Fruit fly (Drosophila melanogaster) whole organism, embryonic: ENCODE results near the gene VhaAC45RP.

Source experiments
- Aef1 ChIP-seq: fragments of 200-800 bp; sonication (Bioruptor generic); IDR thresholded peaks from 3 replicates; pipeline ENCODE4 v1.3.6; 2022; ENCODE audit warnings: missing biosample characterization, missing genetic modification characterization
- Blimp-1 ChIP-seq: fragments of 200-800 bp; sonication (Bioruptor generic); optimal IDR thresholded peaks from 3 replicates; lab custom pipeline; 2018; ENCODE audit warnings: missing biosample characterization, missing genetic modification characterization, mild to moderate bottlenecking, moderate library complexity, missing genetic modification reagents
- CG10321 ChIP-seq: fragments of 200-800 bp; sonication (Bioruptor generic); IDR thresholded peaks from 2 replicates; pipeline ENCODE4 v1.3.6; 2022; ENCODE audit warnings: missing biosample characterization, missing genetic modification characterization
- CG10431 ChIP-seq: fragments of 200-800 bp; sonication (Bioruptor generic); optimal IDR thresholded peaks from 3 replicates; lab custom pipeline; 2018; ENCODE audit warnings: missing biosample characterization, mild to moderate bottlenecking, missing genetic modification characterization
- CG10462 ChIP-seq: fragments of 200-800 bp; sonication (Bioruptor generic); optimal IDR thresholded peaks from 2 replicates; lab custom pipeline; 2016; ENCODE audit warnings: missing biosample characterization, missing genetic modification characterization
- CG10543 ChIP-seq: fragments of 200-800 bp; sonication (Bioruptor generic); optimal IDR thresholded peaks from 3 replicates; lab custom pipeline; 2017; ENCODE audit warnings: missing biosample characterization, mild to moderate bottlenecking, missing genetic modification characterization, moderate library complexity
- CG11398 ChIP-seq: fragments of 200-800 bp; sonication (Bioruptor generic); optimal IDR thresholded peaks from 2 replicates; lab custom pipeline; 2016; ENCODE audit warnings: missing biosample characterization, missing genetic modification characterization
- CG11456 ChIP-seq: fragments of 200-800 bp; sonication (Bioruptor generic); IDR thresholded peaks from 3 replicates; pipeline ENCODE4 v1.3.6; 2022; ENCODE audit warnings: missing biosample characterization, missing genetic modification characterization
- CG12391 ChIP-seq: fragments of 200-800 bp; sonication (Bioruptor generic); optimal IDR thresholded peaks from 3 replicates; lab custom pipeline; 2018; ENCODE audit warnings: missing biosample characterization, mild to moderate bottlenecking, missing genetic modification characterization, moderate library complexity
- CG12659 ChIP-seq: fragments of 200-800 bp; sonication (Bioruptor generic); optimal IDR thresholded peaks from 3 replicates; lab custom pipeline; 2017; ENCODE audit warnings: mild to moderate bottlenecking, missing biosample characterization, missing genetic modification reagents, missing genetic modification characterization
- CG15269 ChIP-seq: fragments of 200-800 bp; sonication (Bioruptor generic); optimal IDR thresholded peaks from 2 replicates; lab custom pipeline; 2018; ENCODE audit warnings: missing biosample characterization, mild to moderate bottlenecking, missing genetic modification characterization, moderate library complexity
- CG1529 ChIP-seq: fragments of 200-800 bp; sonication (Bioruptor generic); optimal IDR thresholded peaks from 3 replicates; lab custom pipeline; 2018; ENCODE audit warnings: missing biosample characterization, missing genetic modification characterization
- CG1602 ChIP-seq: fragments of 200-800 bp; sonication (Bioruptor generic); optimal IDR thresholded peaks from 3 replicates; lab custom pipeline; 2016; ENCODE audit warnings: missing biosample characterization, missing genetic modification characterization
- CG17385 ChIP-seq: fragments of 200-800 bp; sonication (Bioruptor generic); optimal IDR thresholded peaks from 3 replicates; lab custom pipeline; 2018; ENCODE audit warnings: missing biosample characterization, mild to moderate bottlenecking, missing genetic modification characterization
- CG30020 ChIP-seq: fragments of 200-800 bp; optimal IDR thresholded peaks from 2 replicates; lab custom pipeline; 2019; ENCODE audit warnings: missing biosample characterization, mild to moderate bottlenecking, missing genetic modification characterization, moderate library complexity
- CG30403 ChIP-seq: fragments of 200-800 bp; sonication (Bioruptor generic); optimal IDR thresholded peaks from 3 replicates; lab custom pipeline; 2016; ENCODE audit warnings: missing biosample characterization, missing genetic modification characterization
- CG30431 ChIP-seq: fragments of 200-800 bp; sonication (Bioruptor generic); optimal IDR thresholded peaks from 2 replicates; lab custom pipeline; 2017; ENCODE audit warnings: missing biosample characterization, missing genetic modification characterization
- CG4424 ChIP-seq: fragments of 200-800 bp; sonication (Bioruptor generic); optimal IDR thresholded peaks from 3 replicates; lab custom pipeline; 2016; ENCODE audit warnings: missing biosample characterization, missing genetic modification characterization
- CG8290 ChIP-seq, 3 experiments: fragments of 200-800 bp; sonication (Bioruptor generic); optimal IDR thresholded peaks; 2 replicates each; lab custom pipeline; 2016 to 2019; ENCODE audit warnings: missing biosample characterization in 3 of 3, missing genetic modification characterization in 3 of 3, mild to moderate bottlenecking in 2 of 3, moderate library complexity in 1 of 3
- CG9215 ChIP-seq: fragments of 200-800 bp; sonication (Bioruptor generic); IDR thresholded peaks from 2 replicates; pipeline ENCODE4 v1.3.6; 2022; ENCODE audit warnings: missing biosample characterization, missing genetic modification characterization
- CHES-1-like ChIP-seq: fragments of 200-800 bp; sonication (Bioruptor generic); optimal IDR thresholded peaks from 2 replicates; lab custom pipeline; 2016; ENCODE audit warnings: missing biosample characterization, missing genetic modification characterization
- Chrac-16 ChIP-seq: fragments of 200-800 bp; sonication (Bioruptor generic); optimal IDR thresholded peaks from 3 replicates; lab custom pipeline; 2016; ENCODE audit warnings: missing biosample characterization, missing genetic modification characterization
- D19B ChIP-seq: fragments of 200-800 bp; sonication (Bioruptor generic); optimal IDR thresholded peaks from 2 replicates; lab custom pipeline; 2017; ENCODE audit warnings: missing biosample characterization, mild to moderate bottlenecking, missing genetic modification characterization
- Dad ChIP-seq: fragments of 200-800 bp; sonication (Bioruptor generic); optimal IDR thresholded peaks from 3 replicates; lab custom pipeline; 2016; ENCODE audit warnings: missing biosample characterization, missing genetic modification characterization
- Dip2 ChIP-seq: fragments of 200-800 bp; sonication (Bioruptor generic); IDR thresholded peaks from 2 replicates; pipeline ENCODE4 v1.3.6; 2022; ENCODE audit warnings: missing biosample characterization, missing genetic modification characterization
- E2f1 ChIP-seq: fragments of 200-800 bp; sonication (Bioruptor generic); IDR thresholded peaks from 2 replicates; pipeline ENCODE4 v1.3.6; 2022; ENCODE audit warnings: missing biosample characterization, missing genetic modification characterization
- HmgZ ChIP-seq: fragments of 200-800 bp; sonication (Bioruptor generic); optimal IDR thresholded peaks from 2 replicates; lab custom pipeline; 2018; ENCODE audit warnings: missing biosample characterization, mild to moderate bottlenecking, missing genetic modification characterization
- Hr3 ChIP-seq: fragments of 200-800 bp; sonication (Bioruptor generic); optimal IDR thresholded peaks from 3 replicates; lab custom pipeline; 2016; ENCODE audit warnings: missing biosample characterization, missing genetic modification characterization
- MESR4 ChIP-seq: fragments of 200-800 bp; sonication (Bioruptor generic); optimal IDR thresholded peaks from 2 replicates; lab custom pipeline; 2018; ENCODE audit warnings: missing biosample characterization, mild to moderate bottlenecking, missing genetic modification characterization, moderate library complexity
- Mrtf ChIP-seq: fragments of 200-800 bp; sonication (Bioruptor generic); IDR thresholded peaks from 3 replicates; pipeline ENCODE4 v1.3.6; 2022; ENCODE audit warnings: missing biosample characterization, missing genetic modification characterization
- NC2β ChIP-seq: fragments of 200-800 bp; sonication (Bioruptor generic); optimal IDR thresholded peaks from 2 replicates; lab custom pipeline; 2016; ENCODE audit warnings: missing biosample characterization, missing genetic modification characterization
- Nf-YA ChIP-seq: fragments of 200-800 bp; sonication (Bioruptor generic); IDR thresholded peaks from 2 replicates; pipeline ENCODE4 v1.3.6; 2022; ENCODE audit warnings: missing biosample characterization, missing genetic modification characterization
- Oli ChIP-seq: fragments of 200-800 bp; sonication (Bioruptor generic); optimal IDR thresholded peaks from 2 replicates; lab custom pipeline; 2018; ENCODE audit warnings: missing biosample characterization, mild to moderate bottlenecking, missing genetic modification characterization, moderate library complexity
- Ptx1 ChIP-seq: fragments of 200-800 bp; sonication (Bioruptor generic); IDR thresholded peaks from 2 replicates; pipeline ENCODE4 v1.3.6; 2022; ENCODE audit warnings: missing biosample characterization, missing genetic modification characterization
- aop ChIP-seq: fragments of 200-800 bp; sonication (Bioruptor generic); IDR thresholded peaks from 2 replicates; pipeline ENCODE4 v1.3.6; 2022; ENCODE audit warnings: missing biosample characterization, missing genetic modification characterization
- chn ChIP-seq: fragments of 200-800 bp; sonication (Bioruptor generic); optimal IDR thresholded peaks from 2 replicates; lab custom pipeline; 2016; ENCODE audit warnings: missing biosample characterization, missing genetic modification characterization
- ci ChIP-seq: fragments of 200-800 bp; sonication (Bioruptor generic); IDR thresholded peaks from 3 replicates; pipeline ENCODE4 v1.3.6; 2022; ENCODE audit warnings: missing biosample characterization, missing genetic modification characterization
- crc ChIP-seq: fragments of 200-800 bp; sonication (Bioruptor generic); optimal IDR thresholded peaks from 2 replicates; lab custom pipeline; 2016; ENCODE audit warnings: missing biosample characterization, missing genetic modification characterization
- da ChIP-seq: fragments of 200-800 bp; sonication (Bioruptor generic); optimal IDR thresholded peaks from 2 replicates; lab custom pipeline; 2016; ENCODE audit warnings: missing biosample characterization, missing genetic modification characterization
- ems ChIP-seq: fragments of 200-800 bp; sonication (Bioruptor generic); optimal IDR thresholded peaks from 3 replicates; lab custom pipeline; 2016; ENCODE audit warnings: missing biosample characterization, missing genetic modification characterization
- ewg ChIP-seq: fragments of 200-800 bp; sonication (Bioruptor generic); optimal IDR thresholded peaks from 3 replicates; lab custom pipeline; 2017; ENCODE audit warnings: mild to moderate bottlenecking, missing biosample characterization, missing genetic modification reagents, missing genetic modification characterization
- kay ChIP-seq: fragments of 200-800 bp; sonication (Bioruptor generic); optimal IDR thresholded peaks from 2 replicates; lab custom pipeline; 2016; ENCODE audit warnings: missing biosample characterization, missing genetic modification characterization
- lmd ChIP-seq: fragments of 200-800 bp; sonication (Bioruptor generic); IDR thresholded peaks from 2 replicates; pipeline ENCODE4 v1.3.6; 2022; ENCODE audit warnings: missing biosample characterization, missing genetic modification characterization
- lola ChIP-seq, 3 experiments: fragments of >200 bp in 2 of 3; fragments of 200-800 bp in 1 of 3; sonication (Bioruptor generic) in 1 of 3; optimal IDR thresholded peaks; 2 replicates each; lab custom pipeline; 2017 to 2019; ENCODE audit warnings: missing biosample characterization in 3 of 3, missing genetic modification characterization in 3 of 3, mild to moderate bottlenecking in 1 of 3, moderate library complexity in 1 of 3
- nmo ChIP-seq: fragments of 200-800 bp; sonication (Bioruptor generic); optimal IDR thresholded peaks from 2 replicates; lab custom pipeline; 2018; ENCODE audit warnings: missing biosample characterization, mild to moderate bottlenecking, missing genetic modification characterization, moderate library complexity
- sens ChIP-seq: fragments of 200-800 bp; sonication (Bioruptor generic); peaks from one replicate; lab custom pipeline; 2016; ENCODE audit warnings: missing biosample characterization, missing genetic modification characterization
- sens-2 ChIP-seq: fragments of 200-800 bp; sonication (Bioruptor generic); IDR thresholded peaks from 2 replicates; pipeline ENCODE4 v1.3.6; 2022; ENCODE audit warnings: missing biosample characterization, missing genetic modification characterization
- slbo ChIP-seq: fragments of 200-800 bp; sonication (Bioruptor generic); IDR thresholded peaks from 2 replicates; pipeline ENCODE4 v1.3.6; 2022; ENCODE audit warnings: missing biosample characterization, missing genetic modification characterization
- ssp ChIP-seq: fragments of 200-800 bp; sonication (Bioruptor generic); IDR thresholded peaks from 2 replicates; pipeline ENCODE4 v1.3.6; 2022; ENCODE audit warnings: missing biosample characterization, missing genetic modification characterization
- tx ChIP-seq: fragments of 200-800 bp; sonication (Bioruptor generic); optimal IDR thresholded peaks from 2 replicates; lab custom pipeline; 2016; ENCODE audit warnings: missing biosample characterization, missing genetic modification characterization
- wor ChIP-seq: fragments of 200-800 bp; sonication (Bioruptor generic); IDR thresholded peaks from 2 replicates; pipeline ENCODE4 v1.3.6; 2022; ENCODE audit warnings: missing biosample characterization, missing genetic modification characterization

Gene VhaAC45RP

dm6 chr3R:30193826-30194225 is 27.6 kb upstream of the VhaAC45RP start (continued):
- no peak for TF ChIP-seq MESR4 (GFP tag; lab: Kevin White, UChicago)
- TF ChIP-seq Aef1: no peak
- TF ChIP-seq CG10543: no peak
- peak; percentile 48; the same call in 2 of the 3 replicates for TF ChIP-seq ci (GFP tag; lab: Robert Waterston, UW)
- no peak for TF ChIP-seq tx (GFP tag; lab: Kevin White, UChicago)
- TF ChIP-seq Nf-YA: no peak
- TF ChIP-seq Dip2: no peak
- TF ChIP-seq Dad: no peak
- TF ChIP-seq Mrtf (GFP tag; lab: Robert Waterston, UW): no peak
- TF ChIP-seq NC2β (GFP tag; lab: Kevin White, UChicago): no peak
- TF ChIP-seq sens (GFP tag; lab: Kevin White, UChicago): peak; percentile 55

- peak; percentile 68 for TF ChIP-seq lmd
- peak in 1 of 3 experiments; percentile 33 for TF ChIP-seq lola (GFP tag; optimal IDR thresholded peaks at IDR 0.05; lab: Kevin White, UChicago)
- TF ChIP-seq CG10462: peak; percentile 12
- TF ChIP-seq CG1602: peak; percentile 35
- peak; percentile 37 for TF ChIP-seq CG4424 (GFP tag; lab: Kevin White, UChicago)
- peak; percentile 43; the same call in 1 of the 2 replicates for TF ChIP-seq Ptx1 (GFP tag; lab: Robert Waterston, UW)
- TF ChIP-seq CG30431 (GFP tag; lab: Kevin White, UChicago): peak; percentile 23
- peak; percentile 39 for TF ChIP-seq CG12391 (tag; lab: Kevin White, UChicago)
- 0 out of 2 replicates have a peak, but pooled peaks have one; percentile 17 for TF ChIP-seq wor (GFP tag; lab: Robert Waterston, UW)
- TF ChIP-seq nmo (GFP tag; lab: Kevin White, UChicago): peak; percentile 83
- TF ChIP-seq Chrac-16 (GFP tag; lab: Kevin White, UChicago): peak; percentile 32
- peak; percentile 32 for TF ChIP-seq Hr3
- TF ChIP-seq CG11456: no peak
- no peak for TF ChIP-seq da
- TF ChIP-seq Blimp-1 (GFP tag; lab: Kevin White, UChicago): peak; percentile 33
- TF ChIP-seq CG11398 (GFP tag; lab: Kevin White, UChicago): no peak
- no peak for TF ChIP-seq aop (GFP tag; lab: Robert Waterston, UW)
- peak; percentile 19; the same call in 1 of the 2 replicates for TF ChIP-seq slbo (GFP tag; lab: Robert Waterston, UW)
- peak; percentile 3 for TF ChIP-seq ems (GFP tag; lab: Kevin White, UChicago)
- TF ChIP-seq ewg (GFP tag; lab: Kevin White, UChicago): peak; percentile 31
- TF ChIP-seq CHES-1-like (GFP tag; lab: Kevin White, UChicago): peak; percentile 19
- peak; percentile 56 for TF ChIP-seq CG12659
- peak; percentile 40 for TF ChIP-seq CG1529 (GFP tag; lab: Kevin White, UChicago)
- peak; percentile 51 for TF ChIP-seq CG17385 (GFP tag; lab: Kevin White, UChicago)
- TF ChIP-seq crc (GFP tag; lab: Kevin White, UChicago): no peak
- peak; percentile 16; the same call in 1 of the 2 replicates for TF ChIP-seq E2f1 (GFP tag; lab: Robert Waterston, UW)
- no peak for TF ChIP-seq CG8290 (GFP tag; optimal IDR thresholded peaks at IDR 0.05; lab: Kevin White, UChicago)
- no peak for TF ChIP-seq CG8290 (tag; optimal IDR thresholded peaks at IDR 0.05; lab: Kevin White, UChicago)
- no peak for TF ChIP-seq CG10321 (GFP tag; lab: Robert Waterston, UW)
- TF ChIP-seq ssp (GFP tag; lab: Robert Waterston, UW): 0 out of 2 replicates have a peak, but pooled peaks have one; percentile 30
- no peak for TF ChIP-seq CG30020 (tag; lab: Kevin White, UChicago)
- TF ChIP-seq kay (GFP tag; lab: Kevin White, UChicago): peak; percentile 9
- TF ChIP-seq HmgZ: peak; percentile 8
- TF ChIP-seq CG10431 (GFP tag; lab: Kevin White, UChicago): no peak
- TF ChIP-seq Oli (tag; lab: Kevin White, UChicago): peak; percentile 69
- 0 out of 2 replicates have a peak, but pooled peaks have one; percentile 5 for TF ChIP-seq CG9215 (GFP tag; lab: Robert Waterston, UW)
- peak; percentile 25 for TF ChIP-seq chn (GFP tag; lab: Kevin White, UChicago)
- TF ChIP-seq CG30403 (GFP tag; lab: Kevin White, UChicago): peak; percentile 53
- peak; percentile 63 for TF ChIP-seq CG15269 (tag; lab: Kevin White, UChicago)
- no peak for TF ChIP-seq sens-2 (GFP tag; lab: Robert Waterston, UW)
- TF ChIP-seq D19B (GFP tag; lab: Kevin White, UChicago): peak; percentile 84
Measured at dm6 chr3R:30191462-30191874, 25.2 kb upstream of the VhaAC45RP start.
